Worm (Caenorhabditis elegans) whole organism, L4 larva: ENCODE measurements around the gene C29A12.6.

ENCODE experiments used
- F10B5.3 ChIP-seq: sonication (generic microtip); optimal IDR thresholded peaks from 2 replicates; lab custom pipeline; 2016; ENCODE audit warnings: mild to moderate bottlenecking, missing genetic modification characterization, missing compliant biosample characterization
- F26F4.8 ChIP-seq: fragments of 200-800 bp; sonication (Bioruptor generic); conservative IDR thresholded peaks from 2 replicates; pipeline ENCODE4 v1.3.6; 2022; ENCODE audit warnings: missing genetic modification characterization, missing compliant biosample characterization
- F37D6.2 ChIP-seq: sonication (generic microtip); optimal IDR thresholded peaks from 2 replicates; lab custom pipeline; 2016; ENCODE audit warnings: mild to moderate bottlenecking, missing genetic modification characterization, missing compliant biosample characterization
- F44E2.7 ChIP-seq: fragments of 200-800 bp; sonication (Bioruptor generic); IDR thresholded peaks from 2 replicates; pipeline ENCODE4 v2.1.2; 2022; ENCODE audit warnings: missing genetic modification characterization, missing compliant biosample characterization
- R02D3.7 ChIP-seq: fragments of 150-350 bp; sonication (generic microtip); optimal IDR thresholded peaks from 3 replicates; lab custom pipeline; 2014; ENCODE audit warnings: missing biosample characterization, missing genetic modification characterization
- T20F7.1 ChIP-seq: fragments of 200-800 bp; sonication (Bioruptor generic); optimal IDR thresholded peaks from 2 replicates; lab custom pipeline; 2018; ENCODE audit warnings: mild to moderate bottlenecking, missing genetic modification characterization, missing compliant biosample characterization
- T26A8.4 ChIP-seq: fragments of 200-800 bp; sonication (Bioruptor generic); IDR thresholded peaks from 2 replicates; pipeline ENCODE4 v1.3.6; 2022; ENCODE audit warnings: missing genetic modification characterization, missing compliant biosample characterization
- Y105C5A.15 ChIP-seq: fragments of 200-800 bp; sonication (Bioruptor generic); IDR thresholded peaks from 2 replicates; pipeline ENCODE4 v1.3.6; 2022; ENCODE audit warnings: missing genetic modification characterization, missing compliant biosample characterization
- Y5F2A.4 ChIP-seq: fragments of 200-800 bp; sonication (Bioruptor generic); optimal IDR thresholded peaks from 2 replicates; lab custom pipeline; 2018; ENCODE audit warnings: mild to moderate bottlenecking, missing genetic modification characterization, missing compliant biosample characterization
- ZK337.2 ChIP-seq: fragments of 200-800 bp; sonication (Bioruptor generic); IDR thresholded peaks from 2 replicates; pipeline ENCODE4 v1.3.6; 2022; ENCODE audit warnings: missing genetic modification reagents, missing genetic modification characterization, missing compliant biosample characterization
- aha-1 ChIP-seq: fragments of 150-350 bp; peaks from one replicate; lab custom pipeline; 2014; ENCODE audit warnings: missing biosample characterization, missing genetic modification characterization
- arid-1 ChIP-seq: fragments of 200-800 bp; sonication (Bioruptor generic); conservative IDR thresholded peaks from 2 replicates; pipeline ENCODE4 v1.3.6; 2022; ENCODE audit warnings: missing genetic modification reagents, missing genetic modification characterization, missing compliant biosample characterization
- attf-4 ChIP-seq: sonication (generic microtip); optimal IDR thresholded peaks from 3 replicates; lab custom pipeline; 2017; ENCODE audit warnings: missing biosample characterization, missing genetic modification characterization
- ceh-20 ChIP-seq: fragments of 200-800 bp; sonication (Bioruptor generic); IDR thresholded peaks from 2 replicates; pipeline ENCODE4 v1.3.6; 2022; ENCODE audit warnings: missing genetic modification reagents, missing genetic modification characterization, missing compliant biosample characterization
- ceh-28 ChIP-seq: fragments of 150-350 bp; optimal IDR thresholded peaks from 2 replicates; lab custom pipeline; 2014; ENCODE audit warnings: missing biosample characterization, missing genetic modification reagents, missing genetic modification characterization
- ceh-62 ChIP-seq: sonication (generic microtip); optimal IDR thresholded peaks from 2 replicates; lab custom pipeline; 2017; ENCODE audit warnings: missing biosample characterization, missing genetic modification characterization
- ces-1 ChIP-seq: fragments of 150-350 bp; sonication (generic microtip); optimal IDR thresholded peaks from 4 replicates; lab custom pipeline; 2014; ENCODE audit warnings: missing biosample characterization, missing genetic modification reagents, missing genetic modification characterization
- cey-2 ChIP-seq: sonication (generic microtip); optimal IDR thresholded peaks from 3 replicates; lab custom pipeline; 2017; ENCODE audit warnings: missing genetic modification characterization, mild to moderate bottlenecking, missing compliant biosample characterization, antibody characterized with exemption, borderline replicate concordance; ENCODE audit not compliant: insufficient read depth
- daf-16 ChIP-seq, 3 experiments: sonication (generic microtip); optimal IDR thresholded peaks; 2 replicates each; lab custom pipeline; 2016 to 2017; ENCODE audit warnings: missing genetic modification characterization in 3 of 3, missing genetic modification reagents in 3 of 3, mild to moderate bottlenecking in 2 of 3, missing compliant biosample characterization in 2 of 3, missing biosample characterization in 1 of 3, moderate library complexity in 1 of 3
- daf-8 ChIP-seq: fragments of 200-800 bp; sonication (Bioruptor generic); IDR thresholded peaks from 2 replicates; pipeline ENCODE4 v1.3.6; 2022; ENCODE audit warnings: missing genetic modification characterization, missing compliant biosample characterization
- dmd-6 ChIP-seq: fragments of 200-800 bp; sonication (Bioruptor generic); IDR thresholded peaks from 2 replicates; pipeline ENCODE4 v1.3.6; 2022; ENCODE audit warnings: missing genetic modification reagents, missing genetic modification characterization, missing compliant biosample characterization
- dve-1 ChIP-seq: sonication (generic microtip); optimal IDR thresholded peaks from 2 replicates; lab custom pipeline; 2017; ENCODE audit warnings: antibody characterized with exemption, mild to moderate bottlenecking, missing genetic modification characterization, missing compliant biosample characterization; ENCODE audit not compliant: insufficient read depth
- egl-43 ChIP-seq: fragments of 200-800 bp; sonication (Bioruptor generic); IDR thresholded peaks from 2 replicates; pipeline ENCODE4 v1.3.6; 2022; ENCODE audit warnings: missing genetic modification reagents, missing genetic modification characterization, missing compliant biosample characterization
- fkh-10 ChIP-seq: fragments of 150-350 bp; optimal IDR thresholded peaks from 2 replicates; lab custom pipeline; 2014; ENCODE audit warnings: missing biosample characterization, missing genetic modification reagents, missing genetic modification characterization
- hif-1 ChIP-seq, 2 experiments: sonication (generic microtip); optimal IDR thresholded peaks; 2 replicates each; lab custom pipeline; 2016 to 2017; ENCODE audit warnings: missing compliant biosample characterization in 2 of 2, missing genetic modification characterization in 2 of 2, missing genetic modification reagents in 2 of 2, missing genotype in 2 of 2, mild to moderate bottlenecking in 1 of 2
- hlh-11 ChIP-seq: fragments of 200-800 bp; sonication (Bioruptor generic); optimal IDR thresholded peaks from 2 replicates; lab custom pipeline; 2018; ENCODE audit warnings: mild to moderate bottlenecking, missing genetic modification characterization, missing compliant biosample characterization
- lin-15B ChIP-seq: fragments of 150-350 bp; sonication (generic microtip); optimal IDR thresholded peaks from 3 replicates; lab custom pipeline; 2014; ENCODE audit warnings: missing biosample characterization, missing genetic modification characterization
- lin-38 ChIP-seq: fragments of 200-800 bp; sonication (Bioruptor generic); IDR thresholded peaks from 2 replicates; pipeline ENCODE4 v1.3.6; 2022; ENCODE audit warnings: missing genetic modification reagents, missing genetic modification characterization, missing compliant biosample characterization
- lsy-2 ChIP-seq, 2 experiments: fragments of 150-350 bp in 1 of 2; sonication (generic microtip) in 1 of 2; optimal IDR thresholded peaks; 2 replicates each; lab custom pipeline; 2014 to 2017; ENCODE audit warnings: missing biosample characterization in 2 of 2, missing genetic modification characterization in 2 of 2
- madf-5 ChIP-seq, 2 experiments: fragments of 200-800 bp; sonication (Bioruptor generic); IDR thresholded peaks; 2 replicates each; pipeline ENCODE4 v1.3.6; 2022; ENCODE audit warnings: missing compliant biosample characterization in 2 of 2, missing genetic modification characterization in 2 of 2
- mep-1 ChIP-seq: fragments of 150-350 bp; sonication (generic microtip); optimal IDR thresholded peaks from 3 replicates; lab custom pipeline; 2014; ENCODE audit warnings: missing biosample characterization, missing genetic modification characterization
- mxl-2 ChIP-seq: fragments of 200-800 bp; sonication (Bioruptor generic); conservative IDR thresholded peaks from 2 replicates; pipeline ENCODE4 v1.3.6; 2022; ENCODE audit warnings: missing genetic modification reagents, missing genetic modification characterization, missing compliant biosample characterization
- mxl-3 ChIP-seq: fragments of 200-800 bp; sonication (Bioruptor generic); optimal IDR thresholded peaks from 2 replicates; lab custom pipeline; 2018; ENCODE audit warnings: mild to moderate bottlenecking, missing genetic modification characterization, missing compliant biosample characterization
- nhr-10 ChIP-seq: fragments of 150-350 bp; optimal IDR thresholded peaks from 2 replicates; lab custom pipeline; 2014; ENCODE audit warnings: missing biosample characterization, missing genetic modification characterization
- nhr-102 ChIP-seq: sonication (generic microtip); optimal IDR thresholded peaks from 2 replicates; lab custom pipeline; 2016; ENCODE audit warnings: mild to moderate bottlenecking, missing genetic modification characterization, moderate library complexity, missing compliant biosample characterization
- nhr-111 ChIP-seq: fragments of 200-800 bp; sonication (Bioruptor generic); optimal IDR thresholded peaks from 2 replicates; lab custom pipeline; 2018; ENCODE audit warnings: mild to moderate bottlenecking, missing genetic modification characterization, missing compliant biosample characterization
- nhr-42 ChIP-seq: fragments of 200-800 bp; sonication (Bioruptor generic); IDR thresholded peaks from 2 replicates; pipeline ENCODE4 v1.3.6; 2022; ENCODE audit warnings: missing genetic modification characterization, missing compliant biosample characterization
- nhr-77 ChIP-seq: fragments of 150-350 bp; optimal IDR thresholded peaks from 2 replicates; lab custom pipeline; 2014; ENCODE audit warnings: missing biosample characterization, missing genetic modification characterization
- pha-4 ChIP-seq, 2 experiments: fragments of 150-350 bp in 1 of 2; fragments of 200-800 bp in 1 of 2; sonication (Bioruptor generic) in 1 of 2; IDR thresholded peaks in 1 of 2; optimal IDR thresholded peaks in 1 of 2; 2 replicates each; pipeline versions ENCODE4 v1.3.6 to Lab custom; 2014 to 2022; ENCODE audit warnings: missing genetic modification characterization in 2 of 2, missing genetic modification reagents in 2 of 2, missing biosample characterization in 1 of 2, missing compliant biosample characterization in 1 of 2
- rbr-2 ChIP-seq: sonication (generic microtip); optimal IDR thresholded peaks from 2 replicates; lab custom pipeline; 2016; ENCODE audit warnings: missing genotype, missing genetic modification characterization, missing compliant biosample characterization
- set-16 ChIP-seq: fragments of 200-800 bp; sonication (Bioruptor generic); IDR thresholded peaks from 2 replicates; pipeline ENCODE4 v1.3.6; 2022; ENCODE audit warnings: missing genetic modification reagents, missing genetic modification characterization, missing compliant biosample characterization
- skn-1 ChIP-seq: fragments of 150-350 bp; optimal IDR thresholded peaks from 2 replicates; lab custom pipeline; 2014; ENCODE audit warnings: missing biosample characterization, missing genetic modification characterization
- snpc-4 ChIP-seq: fragments of 150-350 bp; optimal IDR thresholded peaks from 2 replicates; lab custom pipeline; 2014; ENCODE audit warnings: missing biosample characterization, missing genetic modification characterization
- spr-1 ChIP-seq: sonication (generic microtip); optimal IDR thresholded peaks from 2 replicates; lab custom pipeline; 2016; ENCODE audit warnings: mild to moderate bottlenecking, missing genetic modification characterization, missing compliant biosample characterization
- tag-97 ChIP-seq: fragments of 200-800 bp; sonication (Bioruptor generic); IDR thresholded peaks from 2 replicates; pipeline ENCODE4 v1.3.6; 2022; ENCODE audit warnings: missing genetic modification characterization, missing compliant biosample characterization
- tra-1 ChIP-seq: fragments of 200-800 bp; sonication (Bioruptor generic); IDR thresholded peaks from 2 replicates; pipeline ENCODE4 v1.3.6; 2022; ENCODE audit warnings: missing genetic modification reagents, missing genetic modification characterization, missing compliant biosample characterization
- unc-39 ChIP-seq: sonication (generic microtip); optimal IDR thresholded peaks from 2 replicates; lab custom pipeline; 2017; ENCODE audit warnings: missing biosample characterization, missing genetic modification characterization
- vab-7 ChIP-seq: fragments of 200-800 bp; sonication (Bioruptor generic); IDR thresholded peaks from 2 replicates; pipeline ENCODE4 v1.3.6; 2022; ENCODE audit warnings: missing genetic modification reagents, missing genetic modification characterization, missing compliant biosample characterization
- zag-1 ChIP-seq: fragments of 150-350 bp; optimal IDR thresholded peaks from 2 replicates; lab custom pipeline; 2014; ENCODE audit warnings: missing biosample characterization, missing genetic modification characterization
- zip-11 ChIP-seq: fragments of 200-800 bp; sonication (Bioruptor generic); IDR thresholded peaks from 2 replicates; pipeline ENCODE4 v1.3.6; 2022; ENCODE audit warnings: missing genetic modification characterization, missing compliant biosample characterization

The C29A12.6 gene

ce11 chrV:10897172-10897571 lies 50.2 kb downstream of the C29A12.6 start (continued):
- TF ChIP-seq ZK337.2 (GFP tag; lab: Robert Waterston, UW) (peak; percentile 89), set-16 (GFP tag; lab: Robert Waterston, UW) (peak; percentile 68), skn-1 (tag; lab: Kevin White, UChicago) (peak; percentile 74), ceh-62 (tag; lab: Kevin White, UChicago) (no peak), attf-4 (tag; lab: Kevin White, UChicago) (peak; percentile 39), daf-16 (GFP tag; optimal IDR thresholded peaks at IDR 0.05; lab: Kevin White, UChicago) (peak; percentile 93 to 95), daf-16 (tag; optimal IDR thresholded peaks at IDR 0.05; lab: Kevin White, UChicago) (peak; percentile 81), lsy-2 (tag; optimal IDR thresholded peaks at IDR 0.05; lab: Kevin White, UChicago) (peak; percentile 93 to 98), zag-1 (peak; percentile 84), vab-7 (GFP tag; lab: Robert Waterston, UW) (peak; percentile 88), nhr-77 (tag; lab: Kevin White, UChicago) (peak; percentile 98), mxl-3 (GFP tag; lab: Kevin White, UChicago) (peak; percentile 97), dve-1 (peak; percentile 99), nhr-42 (GFP tag; lab: Robert Waterston, UW) (peak; percentile 97), pha-4 (GFP tag; IDR thresholded peaks at IDR 0.05; lab: Robert Waterston, UW) (peak; percentile 98), pha-4 (tag; optimal IDR thresholded peaks at IDR 0.05; lab: Kevin White, UChicago) (peak; percentile 99), tra-1 (GFP tag; lab: Robert Waterston, UW) (peak; percentile 98), unc-39 (tag; lab: Kevin White, UChicago) (peak; percentile 13), rbr-2 (tag; lab: Kevin White, UChicago) (peak; percentile 98), nhr-102 (tag; lab: Kevin White, UChicago) (peak; percentile 98), F10B5.3 (tag; lab: Kevin White, UChicago) (peak; percentile 93), T20F7.1 (GFP tag; lab: Kevin White, UChicago) (peak; percentile 94), arid-1 (peak; percentile 96), dmd-6 (GFP tag; lab: Robert Waterston, UW) (peak; percentile 99), mxl-2 (GFP tag; lab: Robert Waterston, UW) (peak; percentile 83), aha-1 (tag; lab: Kevin White, UChicago) (peak; percentile 100), cey-2 (tag; lab: Kevin White, UChicago) (peak; percentile 23), spr-1 (tag; lab: Kevin White, UChicago) (peak; percentile 95), F44E2.7 (GFP tag; lab: Robert Waterston, UW) (0 out of 2 replicates have a peak, but pooled peaks have one; percentile 35), madf-5 (GFP tag; IDR thresholded peaks at IDR 0.05; lab: Robert Waterston, UW) (peak; percentile 84 to 88), R02D3.7 (tag; lab: Kevin White, UChicago) (peak; percentile 1), ces-1 (GFP tag; lab: Kevin White, UChicago) (peak; percentile 66), F37D6.2 (peak; percentile 94), daf-8 (GFP tag; lab: Robert Waterston, UW) (no peak), ceh-28 (no peak), egl-43 (GFP tag; lab: Robert Waterston, UW) (peak; percentile 94), tag-97 (GFP tag; lab: Robert Waterston, UW) (0 out of 2 replicates have a peak, but pooled peaks have one; percentile 79), snpc-4 (tag; lab: Kevin White, UChicago) (peak; percentile 8), ceh-20 (GFP tag; lab: Robert Waterston, UW) (peak; percentile 99), Y5F2A.4 (peak; percentile 67), F26F4.8 (GFP tag; lab: Robert Waterston, UW) (no peak), fkh-10 (GFP tag; lab: Kevin White, UChicago) (peak; percentile 95), lin-15B (tag; lab: Kevin White, UChicago) (peak; percentile 93), zip-11 (GFP tag; lab: Robert Waterston, UW) (0 out of 2 replicates have a peak, but pooled peaks have one; percentile 12), hlh-11 (peak; percentile 99), lin-38 (GFP tag; lab: Robert Waterston, UW) (peak; percentile 98), nhr-10 (tag; lab: Kevin White, UChicago) (peak; percentile 95), T26A8.4 (GFP tag; lab: Robert Waterston, UW) (peak; percentile 98), hif-1 (tag; optimal IDR thresholded peaks at IDR 0.05; lab: Kevin White, UChicago) (peak; percentile 67 to 94), mep-1 (peak; percentile 99), nhr-111 (GFP tag; lab: Kevin White, UChicago) (no peak), Y105C5A.15 (GFP tag; lab: Robert Waterston, UW) (no peak)
